Fruit fly (Drosophila melanogaster) whole organism, embryonic: ENCODE data around the gene CG15475.

Experiments
- CG1024 ChIP-seq: fragments of 200-800 bp; sonication (Bioruptor generic); IDR thresholded peaks from 2 replicates; pipeline ENCODE4 v1.3.6; 2022; ENCODE audit warnings: missing biosample characterization, missing genetic modification characterization
- CG10321 ChIP-seq: fragments of 200-800 bp; sonication (Bioruptor generic); IDR thresholded peaks from 2 replicates; pipeline ENCODE4 v1.3.6; 2022; ENCODE audit warnings: missing biosample characterization, missing genetic modification characterization
- CG10462 ChIP-seq: fragments of 200-800 bp; sonication (Bioruptor generic); optimal IDR thresholded peaks from 2 replicates; lab custom pipeline; 2016; ENCODE audit warnings: missing biosample characterization, missing genetic modification characterization
- CG11504 ChIP-seq: fragments of 200-800 bp; sonication (Bioruptor generic); optimal IDR thresholded peaks from 3 replicates; lab custom pipeline; 2019; ENCODE audit warnings: missing biosample characterization, mild to moderate bottlenecking, missing genetic modification characterization, moderate library complexity
- CG12659 ChIP-seq: fragments of 200-800 bp; sonication (Bioruptor generic); optimal IDR thresholded peaks from 3 replicates; lab custom pipeline; 2017; ENCODE audit warnings: mild to moderate bottlenecking, missing biosample characterization, missing genetic modification reagents, missing genetic modification characterization
- CG12744 ChIP-seq: fragments of 200-800 bp; sonication (Bioruptor generic); optimal IDR thresholded peaks from 2 replicates; lab custom pipeline; 2016; ENCODE audit warnings: missing biosample characterization, missing genetic modification characterization
- CG13296 ChIP-seq: fragments of 200-800 bp; sonication (Bioruptor generic); optimal IDR thresholded peaks from 3 replicates; lab custom pipeline; 2018; ENCODE audit warnings: missing biosample characterization, mild to moderate bottlenecking, missing genetic modification characterization
- CG13775 ChIP-seq: fragments of 200-800 bp; sonication (Bioruptor generic); optimal IDR thresholded peaks from 3 replicates; lab custom pipeline; 2017; ENCODE audit warnings: missing biosample characterization, mild to moderate bottlenecking, missing genetic modification characterization
- CG14710 ChIP-seq: fragments of 200-800 bp; sonication (Bioruptor generic); optimal IDR thresholded peaks from 3 replicates; lab custom pipeline; 2019; ENCODE audit warnings: missing biosample characterization, mild to moderate bottlenecking, missing genetic modification characterization, moderate library complexity
- CG15073 ChIP-seq: fragments of 200-800 bp; sonication (Bioruptor generic); optimal IDR thresholded peaks from 2 replicates; lab custom pipeline; 2016; ENCODE audit warnings: missing biosample characterization, missing genetic modification characterization
- CG16815 ChIP-seq: fragments of 200-800 bp; sonication (Bioruptor generic); optimal IDR thresholded peaks from 3 replicates; lab custom pipeline; 2017; ENCODE audit warnings: missing biosample characterization, mild to moderate bottlenecking, missing genetic modification characterization
- CG17802 ChIP-seq: fragments of 200-800 bp; sonication (Bioruptor generic); optimal IDR thresholded peaks from 2 replicates; lab custom pipeline; 2018; ENCODE audit warnings: missing biosample characterization, mild to moderate bottlenecking, missing genetic modification characterization, moderate library complexity
- CG3163 ChIP-seq: fragments of 200-800 bp; sonication (Bioruptor generic); optimal IDR thresholded peaks from 3 replicates; lab custom pipeline; 2016; ENCODE audit warnings: missing biosample characterization, missing genetic modification characterization
- CG3407 ChIP-seq: fragments of 200-800 bp; sonication (Bioruptor generic); optimal IDR thresholded peaks from 2 replicates; lab custom pipeline; 2018; ENCODE audit warnings: missing biosample characterization, mild to moderate bottlenecking, missing genetic modification characterization
- CG34224 ChIP-seq: fragments of 200-800 bp; sonication (Bioruptor generic); IDR thresholded peaks from 3 replicates; pipeline ENCODE4 v1.3.6; 2022; ENCODE audit warnings: missing biosample characterization, missing genetic modification characterization; ENCODE audit not compliant: partially characterized antibody
- CG4730 ChIP-seq: fragments of 200-800 bp; sonication (Bioruptor generic); IDR thresholded peaks from 2 replicates; pipeline ENCODE4 v1.3.6; 2022; ENCODE audit warnings: missing biosample characterization, missing genetic modification characterization
- CG4820 ChIP-seq: fragments of 200-800 bp; sonication (Bioruptor generic); optimal IDR thresholded peaks from 3 replicates; lab custom pipeline; 2016; ENCODE audit warnings: missing biosample characterization, missing genetic modification characterization
- CG5953 ChIP-seq: fragments of 200-800 bp; sonication (Bioruptor generic); IDR thresholded peaks from 2 replicates; pipeline ENCODE4 v1.3.6; 2022; ENCODE audit warnings: missing biosample characterization, missing genetic modification characterization
- CG6654 ChIP-seq: fragments of 200-800 bp; sonication (Bioruptor generic); optimal IDR thresholded peaks from 2 replicates; lab custom pipeline; 2017; ENCODE audit warnings: missing biosample characterization, mild to moderate bottlenecking, missing genetic modification characterization
- CG7372 ChIP-seq: fragments of 200-800 bp; sonication (Bioruptor generic); IDR thresholded peaks from 2 replicates; pipeline ENCODE4 v1.3.6; 2022; ENCODE audit warnings: missing biosample characterization, missing genetic modification characterization
- CG8281 ChIP-seq: fragments of 200-800 bp; sonication (Bioruptor generic); optimal IDR thresholded peaks from 2 replicates; lab custom pipeline; 2018; ENCODE audit warnings: missing biosample characterization, mild to moderate bottlenecking, missing genetic modification characterization, moderate library complexity
- D19B ChIP-seq: fragments of 200-800 bp; sonication (Bioruptor generic); optimal IDR thresholded peaks from 2 replicates; lab custom pipeline; 2017; ENCODE audit warnings: missing biosample characterization, mild to moderate bottlenecking, missing genetic modification characterization
- HLHmδ ChIP-seq: fragments of 200-800 bp; sonication (Bioruptor generic); optimal IDR thresholded peaks from 2 replicates; lab custom pipeline; 2018; ENCODE audit warnings: missing biosample characterization, mild to moderate bottlenecking, missing genetic modification characterization, moderate library complexity
- Hr39 ChIP-seq: fragments of >200 bp; optimal IDR thresholded peaks from 2 replicates; lab custom pipeline; 2017
- Hr78 ChIP-seq, 2 experiments: fragments of 200-800 bp in 1 of 2; fragments of >200 bp in 1 of 2; sonication (Bioruptor generic) in 1 of 2; optimal IDR thresholded peaks; 2 replicates each; lab custom pipeline; 2017 to 2019; ENCODE audit warnings: missing biosample characterization in 2 of 2, missing genetic modification characterization in 2 of 2, mild to moderate bottlenecking in 1 of 2, moderate library complexity in 1 of 2
- MBD-R2 ChIP-seq: fragments of 200-800 bp; sonication (Bioruptor generic); IDR thresholded peaks from 2 replicates; pipeline ENCODE4 v1.3.6; 2022; ENCODE audit warnings: missing biosample characterization, missing genetic modification characterization
- Nf-YB ChIP-seq: fragments of 200-800 bp; sonication (Bioruptor generic); optimal IDR thresholded peaks from 3 replicates; lab custom pipeline; 2019; ENCODE audit warnings: missing biosample characterization, mild to moderate bottlenecking, missing genetic modification characterization, moderate library complexity
- Oaz ChIP-seq: fragments of 200-800 bp; sonication (Bioruptor generic); IDR thresholded peaks from 2 replicates; pipeline ENCODE4 v1.3.6; 2022; ENCODE audit warnings: missing biosample characterization, missing genetic modification characterization
- PHDP ChIP-seq: fragments of 200-800 bp; sonication (Bioruptor generic); optimal IDR thresholded peaks from 3 replicates; lab custom pipeline; 2018; ENCODE audit warnings: missing biosample characterization, mild to moderate bottlenecking, missing genetic modification characterization, moderate library complexity
- Sox100B ChIP-seq: fragments of 200-800 bp; sonication (Bioruptor generic); optimal IDR thresholded peaks from 3 replicates; lab custom pipeline; 2018; ENCODE audit warnings: missing biosample characterization, mild to moderate bottlenecking, missing genetic modification characterization
- Trl ChIP-seq, 3 experiments: fragments of >200 bp in 2 of 3; fragments of 200-800 bp in 1 of 3; sonication (Bioruptor generic) in 1 of 3; optimal IDR thresholded peaks; 2 replicates in 1 of 3; 3 replicates in 2 of 3; lab custom pipeline; 2016 to 2017; ENCODE audit warnings: missing biosample characterization in 1 of 3, missing genetic modification characterization in 1 of 3
- ab ChIP-seq: fragments of 200-800 bp; sonication (Bioruptor generic); optimal IDR thresholded peaks from 2 replicates; lab custom pipeline; 2016; ENCODE audit warnings: missing biosample characterization, missing genetic modification characterization
- caup ChIP-seq: fragments of 200-800 bp; sonication (Bioruptor generic); optimal IDR thresholded peaks from 3 replicates; lab custom pipeline; 2017; ENCODE audit warnings: missing biosample characterization, mild to moderate bottlenecking, missing genetic modification characterization, moderate library complexity; ENCODE audit not compliant: severe bottlenecking
- cg ChIP-seq: fragments of 200-800 bp; sonication (Bioruptor generic); optimal IDR thresholded peaks from 3 replicates; lab custom pipeline; 2019; ENCODE audit warnings: missing biosample characterization, mild to moderate bottlenecking, missing genetic modification characterization, moderate library complexity
- croc ChIP-seq: fragments of 200-800 bp; sonication (Bioruptor generic); conservative IDR thresholded peaks from 3 replicates; pipeline ENCODE4 v1.3.6; 2022; ENCODE audit warnings: missing biosample characterization, missing genetic modification characterization
- dm ChIP-seq: fragments of 200-800 bp; sonication (Bioruptor generic); optimal IDR thresholded peaks from 3 replicates; lab custom pipeline; 2016; ENCODE audit warnings: missing biosample characterization, missing genetic modification characterization
- esg ChIP-seq: fragments of 200-800 bp; sonication (Bioruptor generic); conservative IDR thresholded peaks from 2 replicates; pipeline ENCODE4 v1.3.6; 2022; ENCODE audit warnings: missing biosample characterization, missing genetic modification characterization
- gfzf ChIP-seq: fragments of 200-800 bp; sonication (Bioruptor generic); optimal IDR thresholded peaks from 2 replicates; lab custom pipeline; 2016; ENCODE audit warnings: missing biosample characterization, mild to moderate bottlenecking, missing genetic modification characterization, moderate library complexity
- h ChIP-seq: fragments of >200 bp; optimal IDR thresholded peaks from 2 replicates; lab custom pipeline; 2017
- kni ChIP-seq: fragments of 200-800 bp; sonication (Bioruptor generic); optimal IDR thresholded peaks from 3 replicates; lab custom pipeline; 2017; ENCODE audit warnings: mild to moderate bottlenecking, missing biosample characterization, missing genetic modification reagents, missing genetic modification characterization
- lola ChIP-seq, 3 experiments: fragments of >200 bp in 2 of 3; fragments of 200-800 bp in 1 of 3; sonication (Bioruptor generic) in 1 of 3; optimal IDR thresholded peaks; 2 replicates each; lab custom pipeline; 2017 to 2019; ENCODE audit warnings: missing biosample characterization in 3 of 3, missing genetic modification characterization in 3 of 3, mild to moderate bottlenecking in 1 of 3, moderate library complexity in 1 of 3
- mirr ChIP-seq: fragments of 200-800 bp; sonication (Bioruptor generic); optimal IDR thresholded peaks from 3 replicates; lab custom pipeline; 2018; ENCODE audit warnings: missing biosample characterization, mild to moderate bottlenecking, missing genetic modification characterization
- nmo ChIP-seq: fragments of 200-800 bp; sonication (Bioruptor generic); optimal IDR thresholded peaks from 2 replicates; lab custom pipeline; 2018; ENCODE audit warnings: missing biosample characterization, mild to moderate bottlenecking, missing genetic modification characterization, moderate library complexity
- ro ChIP-seq: fragments of 200-800 bp; sonication (Bioruptor generic); IDR thresholded peaks from 2 replicates; pipeline ENCODE4 v1.3.6; 2022; ENCODE audit warnings: missing biosample characterization, missing genetic modification characterization
- row ChIP-seq: fragments of 200-800 bp; sonication (Bioruptor generic); IDR thresholded peaks from 3 replicates; pipeline ENCODE4 v1.3.6; 2022; ENCODE audit warnings: missing biosample characterization, missing genetic modification characterization
- slp2 ChIP-seq: fragments of 200-800 bp; sonication (Bioruptor generic); optimal IDR thresholded peaks from 2 replicates; lab custom pipeline; 2016; ENCODE audit warnings: missing biosample characterization, missing genetic modification characterization
- so ChIP-seq: fragments of 200-800 bp; sonication (Bioruptor generic); IDR thresholded peaks from 3 replicates; pipeline ENCODE4 v1.3.6; 2022; ENCODE audit warnings: missing biosample characterization, missing genetic modification characterization
- sr ChIP-seq: fragments of 200-800 bp; sonication (Bioruptor generic); IDR thresholded peaks from 3 replicates; pipeline ENCODE4 v1.3.6; 2022; ENCODE audit warnings: missing biosample characterization, missing genetic modification characterization
- stwl ChIP-seq: fragments of 200-800 bp; sonication (Bioruptor generic); optimal IDR thresholded peaks from 3 replicates; lab custom pipeline; 2018; ENCODE audit warnings: missing biosample characterization, mild to moderate bottlenecking, missing genetic modification characterization, moderate library complexity
- tup ChIP-seq: fragments of 200-800 bp; sonication (Bioruptor generic); optimal IDR thresholded peaks from 2 replicates; lab custom pipeline; 2016; ENCODE audit warnings: missing biosample characterization, mild to moderate bottlenecking, missing genetic modification characterization, moderate library complexity
- usp ChIP-seq: fragments of >200 bp; optimal IDR thresholded peaks from 2 replicates; lab custom pipeline; 2017; ENCODE audit warnings: missing biosample characterization, missing genetic modification characterization

Gene CG15475

dm6 chr2L:20638413-20638812 lies 24.1 kb downstream of the CG15475 start (continued):
- TF ChIP-seq Hr78 (GFP tag; optimal IDR thresholded peaks at IDR 0.05; lab: Kevin White, UChicago) (no peak), Sox100B (GFP tag; lab: Kevin White, UChicago) (no peak), CG6654 (GFP tag; lab: Kevin White, UChicago) (no peak), sr (GFP tag; lab: Robert Waterston, UW) (peak; percentile 91), CG3163 (GFP tag; lab: Kevin White, UChicago) (no peak), CG8281 (tag; lab: Kevin White, UChicago) (no peak), ab (GFP tag; lab: Kevin White, UChicago) (no peak), caup (GFP tag; lab: Kevin White, UChicago) (no peak), Oaz (no peak), CG11504 (tag; lab: Kevin White, UChicago) (peak; percentile 35), h (lab: Kevin White, UChicago) (no peak), HLHmδ (GFP tag; lab: Kevin White, UChicago) (no peak), mirr (GFP tag; lab: Kevin White, UChicago) (no peak), stwl (tag; lab: Kevin White, UChicago) (peak; percentile 95), esg (GFP tag; lab: Robert Waterston, UW) (peak; percentile 55), CG34224 (peak; percentile 45; the same call in 1 of the 3 replicates), CG16815 (GFP tag; lab: Kevin White, UChicago) (no peak), usp (no peak), Hr39 (no peak), CG15073 (GFP tag; lab: Kevin White, UChicago) (no peak), CG13775 (GFP tag; lab: Kevin White, UChicago) (no peak), CG10462 (no peak), CG10321 (GFP tag; lab: Robert Waterston, UW) (peak; percentile 61), CG13296 (GFP tag; lab: Kevin White, UChicago) (no peak), cg (GFP tag; lab: Kevin White, UChicago) (no peak), CG5953 (GFP tag; lab: Robert Waterston, UW) (no peak), CG4730 (GFP tag; lab: Robert Waterston, UW) (no peak), CG17802 (tag; lab: Kevin White, UChicago) (no peak), D19B (no peak), slp2 (GFP tag; lab: Kevin White, UChicago) (no peak), PHDP (tag; lab: Kevin White, UChicago) (no peak), CG12659 (peak; percentile 33), CG12744 (GFP tag; lab: Kevin White, UChicago) (no peak), gfzf (GFP tag; lab: Kevin White, UChicago) (peak; percentile 90), Trl (optimal IDR thresholded peaks at IDR 0.05; lab: Kevin White, UChicago) (peak; percentile 78 to 82), Trl (GFP tag; optimal IDR thresholded peaks at IDR 0.05; lab: Kevin White, UChicago) (no peak), so (GFP tag; lab: Robert Waterston, UW) (no peak), lola (GFP tag; optimal IDR thresholded peaks at IDR 0.05; lab: Kevin White, UChicago) (no peak), Nf-YB (no peak), MBD-R2 (peak; percentile 90), nmo (peak; percentile 35), CG14710 (tag; lab: Kevin White, UChicago) (peak; percentile 43), CG4820 (no peak), croc (no peak), dm (GFP tag; lab: Kevin White, UChicago) (peak; percentile 32), CG1024 (GFP tag; lab: Robert Waterston, UW) (no peak), tup (GFP tag; lab: Kevin White, UChicago) (no peak), kni (GFP tag; lab: Kevin White, UChicago) (peak; percentile 27), CG3407 (GFP tag; lab: Kevin White, UChicago) (no peak), row (0 out of 3 replicates have a peak, but pooled peaks have one; percentile 41), CG7372 (no peak), ro (GFP tag; lab: Robert Waterston, UW) (no peak)
